Fruit fly (Drosophila melanogaster) whole organism, embryonic: ENCODE measurements around the gene CG32267.

Experiments
- Adf1 ChIP-seq: fragments of 200-800 bp; sonication (Bioruptor generic); IDR thresholded peaks from 2 replicates; pipeline ENCODE4 v1.3.6; 2022; ENCODE audit warnings: missing biosample characterization, missing genetic modification characterization
- CG10959 ChIP-seq: fragments of 200-800 bp; sonication (Bioruptor generic); IDR thresholded peaks from 2 replicates; pipeline ENCODE4 v1.3.6; 2022; ENCODE audit warnings: missing biosample characterization, missing genetic modification characterization
- CG12942 ChIP-seq: fragments of 200-800 bp; sonication (Bioruptor generic); optimal IDR thresholded peaks from 3 replicates; lab custom pipeline; 2016; ENCODE audit warnings: missing biosample characterization, missing genetic modification characterization
- CG14014 ChIP-seq: fragments of 200-800 bp; sonication (Bioruptor generic); IDR thresholded peaks from 2 replicates; pipeline ENCODE4 v1.3.6; 2022; ENCODE audit warnings: missing biosample characterization, missing genetic modification characterization
- CG15269 ChIP-seq: fragments of 200-800 bp; sonication (Bioruptor generic); optimal IDR thresholded peaks from 2 replicates; lab custom pipeline; 2018; ENCODE audit warnings: missing biosample characterization, mild to moderate bottlenecking, missing genetic modification characterization, moderate library complexity
- CG15696 ChIP-seq: fragments of 200-800 bp; sonication (Bioruptor generic); optimal IDR thresholded peaks from 2 replicates; lab custom pipeline; 2019; ENCODE audit warnings: missing biosample characterization, mild to moderate bottlenecking, missing genetic modification characterization, moderate library complexity
- CG17186 ChIP-seq: fragments of 200-800 bp; sonication (Bioruptor generic); optimal IDR thresholded peaks from 3 replicates; lab custom pipeline; 2017; ENCODE audit warnings: missing biosample characterization, missing genetic modification reagents, missing genetic modification characterization
- CG17359 ChIP-seq: fragments of 200-800 bp; sonication (Bioruptor generic); optimal IDR thresholded peaks from 3 replicates; lab custom pipeline; 2018; ENCODE audit warnings: missing biosample characterization, mild to moderate bottlenecking, missing genetic modification characterization, moderate library complexity
- CG18619 ChIP-seq: fragments of 200-800 bp; sonication (Bioruptor generic); optimal IDR thresholded peaks from 3 replicates; lab custom pipeline; 2017; ENCODE audit warnings: missing biosample characterization, mild to moderate bottlenecking, missing genetic modification characterization
- CG2116 ChIP-seq: fragments of 200-800 bp; sonication (Bioruptor generic); optimal IDR thresholded peaks from 3 replicates; lab custom pipeline; 2018; ENCODE audit warnings: missing biosample characterization, mild to moderate bottlenecking, missing genetic modification characterization
- CG2889 ChIP-seq: fragments of 200-800 bp; sonication (Bioruptor generic); IDR thresholded peaks from 3 replicates; pipeline ENCODE4 v1.3.6; 2022; ENCODE audit warnings: missing biosample characterization, missing genetic modification characterization
- CG30403 ChIP-seq: fragments of 200-800 bp; sonication (Bioruptor generic); optimal IDR thresholded peaks from 3 replicates; lab custom pipeline; 2016; ENCODE audit warnings: missing biosample characterization, missing genetic modification characterization
- CG3838 ChIP-seq: fragments of 200-800 bp; sonication (Bioruptor generic); optimal IDR thresholded peaks from 3 replicates; lab custom pipeline; 2016; ENCODE audit warnings: missing biosample characterization, missing genetic modification characterization
- CG3995 ChIP-seq: fragments of 200-800 bp; sonication (Bioruptor generic); optimal IDR thresholded peaks from 3 replicates; lab custom pipeline; 2016; ENCODE audit warnings: missing biosample characterization, missing genetic modification characterization
- CG4707 ChIP-seq: fragments of 200-800 bp; sonication (Bioruptor generic); optimal IDR thresholded peaks from 2 replicates; lab custom pipeline; 2018; ENCODE audit warnings: missing biosample characterization, mild to moderate bottlenecking, missing genetic modification characterization, moderate library complexity
- CG5180 ChIP-seq: fragments of 200-800 bp; sonication (Bioruptor generic); optimal IDR thresholded peaks from 3 replicates; lab custom pipeline; 2017; ENCODE audit warnings: missing biosample characterization, missing genetic modification characterization, mild to moderate bottlenecking, moderate library complexity, missing genetic modification reagents
- CG5953 ChIP-seq: fragments of 200-800 bp; sonication (Bioruptor generic); IDR thresholded peaks from 2 replicates; pipeline ENCODE4 v1.3.6; 2022; ENCODE audit warnings: missing biosample characterization, missing genetic modification characterization
- CG6175 ChIP-seq: fragments of 200-800 bp; sonication (Bioruptor generic); IDR thresholded peaks from 3 replicates; pipeline ENCODE4 v1.3.6; 2022; ENCODE audit warnings: missing biosample characterization, missing genetic modification characterization
- CG6765 ChIP-seq: fragments of 200-800 bp; sonication (Bioruptor generic); optimal IDR thresholded peaks from 3 replicates; lab custom pipeline; 2017; ENCODE audit warnings: missing biosample characterization, mild to moderate bottlenecking, missing genetic modification characterization
- CG8924 ChIP-seq: fragments of 200-800 bp; optimal IDR thresholded peaks from 3 replicates; lab custom pipeline; 2019; ENCODE audit warnings: missing biosample characterization, mild to moderate bottlenecking, missing genetic modification characterization, moderate library complexity
- Dbx ChIP-seq: fragments of 200-800 bp; sonication (Bioruptor generic); IDR thresholded peaks from 3 replicates; pipeline ENCODE4 v1.3.6; 2022; ENCODE audit warnings: missing biosample characterization, missing genetic modification characterization
- Deaf1 ChIP-seq: fragments of 200-800 bp; optimal IDR thresholded peaks from 3 replicates; lab custom pipeline; 2019; ENCODE audit warnings: missing biosample characterization, mild to moderate bottlenecking, missing genetic modification characterization, moderate library complexity
- GATAe ChIP-seq: fragments of 200-800 bp; sonication (Bioruptor generic); conservative IDR thresholded peaks from 2 replicates; pipeline ENCODE4 v1.3.6; 2022; ENCODE audit warnings: missing biosample characterization, missing genetic modification characterization
- H15 ChIP-seq: fragments of 200-800 bp; sonication (Bioruptor generic); IDR thresholded peaks from 3 replicates; pipeline ENCODE4 v1.3.6; 2022; ENCODE audit warnings: missing biosample characterization, missing genetic modification characterization
- Hmr ChIP-seq: fragments of 200-800 bp; sonication (Bioruptor generic); optimal IDR thresholded peaks from 3 replicates; lab custom pipeline; 2017; ENCODE audit warnings: mild to moderate bottlenecking, missing biosample characterization, missing genetic modification reagents, missing genetic modification characterization
- Lpt ChIP-seq: fragments of >200 bp; optimal IDR thresholded peaks from 2 replicates; lab custom pipeline; 2018; ENCODE audit warnings: missing biosample characterization, missing genetic modification characterization
- MTF-1 ChIP-seq: fragments of 200-800 bp; sonication (Bioruptor generic); optimal IDR thresholded peaks from 2 replicates; lab custom pipeline; 2018; ENCODE audit warnings: missing biosample characterization, mild to moderate bottlenecking, missing genetic modification characterization, borderline replicate concordance
- Meics ChIP-seq: fragments of 200-800 bp; sonication (Bioruptor generic); optimal IDR thresholded peaks from 2 replicates; lab custom pipeline; 2017; ENCODE audit warnings: missing biosample characterization, mild to moderate bottlenecking, missing genetic modification characterization
- Mes4 ChIP-seq: fragments of 200-800 bp; sonication (Bioruptor generic); optimal IDR thresholded peaks from 2 replicates; lab custom pipeline; 2016; ENCODE audit warnings: missing biosample characterization, missing genetic modification characterization
- Nf-YB ChIP-seq: fragments of 200-800 bp; sonication (Bioruptor generic); optimal IDR thresholded peaks from 3 replicates; lab custom pipeline; 2019; ENCODE audit warnings: missing biosample characterization, mild to moderate bottlenecking, missing genetic modification characterization, moderate library complexity
- Rx ChIP-seq: fragments of 200-800 bp; sonication (Bioruptor generic); IDR thresholded peaks from 2 replicates; pipeline ENCODE4 v1.3.6; 2022; ENCODE audit warnings: missing biosample characterization, missing genetic modification characterization
- Usf ChIP-seq: fragments of 200-800 bp; sonication (Bioruptor generic); optimal IDR thresholded peaks from 2 replicates; lab custom pipeline; 2017; ENCODE audit warnings: missing genotype, missing biosample characterization, missing genetic modification characterization
- ase ChIP-seq: fragments of 200-800 bp; sonication (Bioruptor generic); IDR thresholded peaks from 3 replicates; pipeline ENCODE4 v1.3.6; 2022; ENCODE audit warnings: missing biosample characterization, missing genetic modification characterization
- br ChIP-seq: fragments of >200 bp; optimal IDR thresholded peaks from 2 replicates; lab custom pipeline; 2017
- chm ChIP-seq: fragments of 200-800 bp; sonication (Bioruptor generic); IDR thresholded peaks from 2 replicates; pipeline ENCODE4 v1.3.6; 2022; ENCODE audit warnings: missing biosample characterization, missing genetic modification characterization
- dpn ChIP-seq, 2 experiments: fragments of 200-800 bp; sonication (Bioruptor generic); optimal IDR thresholded peaks; 3 replicates each; lab custom pipeline; 2016; ENCODE audit warnings: missing biosample characterization in 2 of 2, missing genetic modification characterization in 2 of 2
- gsb ChIP-seq: fragments of 200-800 bp; sonication (Bioruptor generic); IDR thresholded peaks from 2 replicates; pipeline ENCODE4 v1.3.6; 2022; ENCODE audit warnings: missing biosample characterization, missing genetic modification characterization
- ham ChIP-seq: fragments of 200-800 bp; sonication (Bioruptor generic); IDR thresholded peaks from 2 replicates; pipeline ENCODE4 v1.3.6; 2022; ENCODE audit warnings: missing biosample characterization, missing genetic modification characterization
- hbn ChIP-seq: fragments of 200-800 bp; sonication (Bioruptor generic); IDR thresholded peaks from 2 replicates; pipeline ENCODE4 v1.3.6; 2022; ENCODE audit warnings: missing biosample characterization, missing genetic modification characterization; ENCODE audit not compliant: partially characterized antibody
- lbe ChIP-seq: fragments of 200-800 bp; sonication (Bioruptor generic); optimal IDR thresholded peaks from 2 replicates; lab custom pipeline; 2016; ENCODE audit warnings: missing biosample characterization, mild to moderate bottlenecking, missing genetic modification characterization
- mld ChIP-seq: fragments of 200-800 bp; sonication (Bioruptor generic); IDR thresholded peaks from 3 replicates; pipeline ENCODE4 v1.3.6; 2022; ENCODE audit warnings: missing biosample characterization, missing genetic modification characterization; ENCODE audit not compliant: partially characterized antibody
- nau ChIP-seq: fragments of 200-800 bp; sonication (Bioruptor generic); optimal IDR thresholded peaks from 3 replicates; lab custom pipeline; 2017; ENCODE audit warnings: missing biosample characterization, mild to moderate bottlenecking, missing genetic modification characterization, missing genetic modification reagents
- onecut ChIP-seq: fragments of 200-800 bp; sonication (Bioruptor generic); IDR thresholded peaks from 2 replicates; pipeline ENCODE4 v1.3.6; 2022; ENCODE audit warnings: missing biosample characterization, missing genetic modification characterization
- pzg ChIP-seq: fragments of 200-800 bp; sonication (Bioruptor generic); optimal IDR thresholded peaks from 3 replicates; lab custom pipeline; 2018; ENCODE audit warnings: missing biosample characterization, mild to moderate bottlenecking, missing genetic modification characterization, moderate library complexity
- rib ChIP-seq: fragments of 200-800 bp; sonication (Bioruptor generic); IDR thresholded peaks from 2 replicates; pipeline ENCODE4 v1.3.6; 2022; ENCODE audit warnings: missing biosample characterization, missing genetic modification characterization
- so ChIP-seq: fragments of 200-800 bp; sonication (Bioruptor generic); IDR thresholded peaks from 3 replicates; pipeline ENCODE4 v1.3.6; 2022; ENCODE audit warnings: missing biosample characterization, missing genetic modification characterization
- sob ChIP-seq: fragments of 200-800 bp; sonication (Bioruptor generic); IDR thresholded peaks from 2 replicates; pipeline ENCODE4 v1.3.6; 2022; ENCODE audit warnings: missing biosample characterization, missing genetic modification characterization
- sqz ChIP-seq: fragments of 200-800 bp; sonication (Bioruptor generic); optimal IDR thresholded peaks from 3 replicates; lab custom pipeline; 2018; ENCODE audit warnings: missing biosample characterization, mild to moderate bottlenecking, missing genetic modification characterization
- tx ChIP-seq: fragments of 200-800 bp; sonication (Bioruptor generic); optimal IDR thresholded peaks from 2 replicates; lab custom pipeline; 2016; ENCODE audit warnings: missing biosample characterization, missing genetic modification characterization
- zen2 ChIP-seq: fragments of 200-800 bp; sonication (Bioruptor generic); IDR thresholded peaks from 3 replicates; pipeline ENCODE4 v1.3.6; 2022; ENCODE audit warnings: missing biosample characterization, missing genetic modification characterization; ENCODE audit not compliant: partially characterized antibody
- zfh1 ChIP-seq: fragments of 200-800 bp; sonication (Bioruptor generic); IDR thresholded peaks from 3 replicates; pipeline ENCODE4 v1.3.6; 2022; ENCODE audit warnings: missing biosample characterization, missing genetic modification characterization

CG32267 gene

dm6 chr3L:3492116-3492747, 20.3 kb upstream of the CG32267 start (continued):
- TF ChIP-seq CG17359 (no peak), Rx (no peak), gsb (GFP tag; lab: Robert Waterston, UW) (no peak), mld (GFP tag; lab: Robert Waterston, UW) (no peak), CG5953 (GFP tag; lab: Robert Waterston, UW) (no peak), CG15269 (tag; lab: Kevin White, UChicago) (peak; percentile 36), hbn (no peak), zfh1 (GFP tag; lab: Robert Waterston, UW) (no peak), CG15696 (tag; lab: Kevin White, UChicago) (no peak), dpn (GFP tag; optimal IDR thresholded peaks at IDR 0.05; lab: Kevin White, UChicago) (peak; percentile 9 to 39), MTF-1 (GFP tag; lab: Kevin White, UChicago) (no peak), Hmr (GFP tag; lab: Kevin White, UChicago) (peak; percentile 52), CG8924 (tag; lab: Kevin White, UChicago) (peak; percentile 24), sob (GFP tag; lab: Robert Waterston, UW) (no peak), ham (GFP tag; lab: Robert Waterston, UW) (no peak), rib (GFP tag; lab: Robert Waterston, UW) (no peak), CG6175 (GFP tag; lab: Robert Waterston, UW) (no peak), CG2116 (no peak), pzg (GFP tag; lab: Kevin White, UChicago) (no peak), CG5180 (no peak), Meics (GFP tag; lab: Kevin White, UChicago) (peak; percentile 8), Nf-YB (GFP tag; lab: Kevin White, UChicago) (no peak), zen2 (no peak), nau (no peak), Usf (GFP tag; lab: Kevin White, UChicago) (no peak), CG4707 (GFP tag; lab: Kevin White, UChicago) (no peak), CG2889 (GFP tag; lab: Robert Waterston, UW) (no peak), CG6765 (GFP tag; lab: Kevin White, UChicago) (no peak), H15 (GFP tag; lab: Robert Waterston, UW) (no peak), sqz (GFP tag; lab: Kevin White, UChicago) (no peak), Dbx (GFP tag; lab: Robert Waterston, UW) (0 out of 3 replicates have a peak, but pooled peaks have one; percentile 5), CG30403 (GFP tag; lab: Kevin White, UChicago) (peak; percentile 32), Lpt (no peak), onecut (GFP tag; lab: Robert Waterston, UW) (peak; percentile 80), GATAe (GFP tag; lab: Robert Waterston, UW) (no peak), chm (GFP tag; lab: Robert Waterston, UW) (no peak), CG3838 (GFP tag; lab: Kevin White, UChicago) (no peak), CG3995 (GFP tag; lab: Kevin White, UChicago) (no peak), br (no peak), CG10959 (no peak), CG12942 (GFP tag; lab: Kevin White, UChicago) (no peak), CG14014 (GFP tag; lab: Robert Waterston, UW) (peak; percentile 27; the same call in 1 of the 2 replicates), Deaf1 (no peak), lbe (GFP tag; lab: Kevin White, UChicago) (no peak), CG17186 (GFP tag; lab: Kevin White, UChicago) (no peak), ase (GFP tag; lab: Robert Waterston, UW) (no peak), Adf1 (GFP tag; lab: Robert Waterston, UW) (no peak), so (GFP tag; lab: Robert Waterston, UW) (no peak), tx (GFP tag; lab: Kevin White, UChicago) (no peak), CG18619 (GFP tag; lab: Kevin White, UChicago) (peak; percentile 20), Mes4 (GFP tag; lab: Kevin White, UChicago) (no peak)
